Worm (Caenorhabditis elegans): ENCODE data around the gene F55C9.3.

F55C9.3 gene

DNA sequence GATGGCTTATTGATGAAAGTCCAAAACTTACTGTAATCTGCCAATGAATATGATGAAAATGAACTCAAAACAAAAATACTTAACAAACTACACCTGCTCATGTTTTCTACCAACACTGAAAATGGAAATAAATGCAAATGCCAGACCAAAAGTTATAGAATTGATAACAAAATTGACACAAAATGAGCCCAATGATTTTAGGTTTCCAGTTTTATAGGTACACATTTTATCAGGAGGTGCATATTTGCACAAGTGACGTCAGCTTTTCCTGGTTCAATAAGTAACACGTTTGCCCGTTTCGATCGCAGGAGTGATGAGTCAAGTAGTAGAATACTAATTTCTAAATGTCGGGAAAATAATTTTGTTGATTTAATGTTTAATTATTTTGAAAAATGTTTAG, 8.8 kb upstream of the F55C9.3 start, which contains the start of gene F55C9.6:
F55C9.6 (minus strand) TSS at position 101 of the 400 bp plus-strand sequence.
- TF ChIP-seq lsy-2 (tag; optimal IDR thresholded peaks at IDR 0.05) (no peak), skn-1 (tag; optimal IDR thresholded peaks at IDR 0.05) (no peak), fkh-10 (GFP tag; optimal IDR thresholded peaks at IDR 0.05) (no peak), nhr-77 (tag; optimal IDR thresholded peaks at IDR 0.05) (no peak)

ce11 chrV:19293025-19293424, 5.1 kb upstream of the F55C9.3 start, which contains the start of gene F55C9.5:
F55C9.5 (minus strand) TSS chrV:19293125.
- TF ChIP-seq swsn-7 (tag; optimal IDR thresholded peaks at IDR 0.05) (no peak), aha-1 (tag; optimal IDR thresholded peaks at IDR 0.05) (no peak), F16B12.6 (tag; optimal IDR thresholded peaks at IDR 0.05) (no peak), vab-15 (tag; optimal IDR thresholded peaks at IDR 0.05) (no peak), unc-62 (GFP tag; optimal IDR thresholded peaks at IDR 0.05) (no peak), snu-23 (GFP tag; optimal IDR thresholded peaks at IDR 0.05) (no peak), fkh-10 (GFP tag; optimal IDR thresholded peaks at IDR 0.05) (no peak), zag-1 (tag; optimal IDR thresholded peaks at IDR 0.05) (no peak), pag-3 (tag; optimal IDR thresholded peaks at IDR 0.05; ENCODE audit: borderline replicate concordance, insufficient read depth) (no peak), lin-35 (GFP tag; optimal IDR thresholded peaks at IDR 0.05) (no peak), efl-1 (optimal IDR thresholded peaks at IDR 0.05) (no peak), efl-1 (GFP tag; optimal IDR thresholded peaks at IDR 0.05 in 1 of 2) (no peak)

DNA sequence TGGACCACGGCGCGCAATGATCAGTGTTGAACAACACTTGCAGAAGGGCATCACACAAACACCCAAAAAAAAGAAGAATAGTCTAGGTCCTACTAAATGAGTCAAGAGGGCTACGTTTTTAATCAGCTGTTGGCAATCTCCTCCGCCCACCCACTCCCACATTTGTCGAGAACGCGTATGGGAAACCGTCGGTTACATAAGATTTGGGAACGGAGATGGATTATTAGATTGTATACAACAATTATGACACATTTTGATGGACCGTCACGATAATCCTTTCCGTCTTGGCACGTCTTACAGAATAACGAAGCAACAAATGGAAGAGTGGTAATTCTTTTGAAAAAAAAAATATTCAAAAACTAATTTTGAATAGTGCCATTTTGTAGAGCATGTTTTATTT, 2.1 kb downstream of the F55C9.3 start:
- TF ChIP-seq jun-1 (tag; optimal IDR thresholded peaks at IDR 0.05) (no peak), dsc-1 (tag; optimal IDR thresholded peaks at IDR 0.05) (no peak), efl-1 (optimal IDR thresholded peaks at IDR 0.05) (no peak), efl-1 (GFP tag; optimal IDR thresholded peaks at IDR 0.05 in 1 of 2) (no peak), aha-1 (tag; optimal IDR thresholded peaks at IDR 0.05) (no peak), sup-37 (GFP tag; optimal IDR thresholded peaks at IDR 0.05) (no peak), isw-1 (GFP tag; IDR thresholded peaks at IDR 0.05) (no peak), lin-13 (GFP tag; optimal IDR thresholded peaks at IDR 0.05) (no peak), nhr-84 (tag; optimal IDR thresholded peaks at IDR 0.05) (no peak), elt-3 (tag; optimal IDR thresholded peaks at IDR 0.05) (no peak), unc-86 (tag; optimal IDR thresholded peaks at IDR 0.05) (no peak), mab-9 (GFP tag; IDR thresholded peaks at IDR 0.05) (no peak), snu-23 (GFP tag; optimal IDR thresholded peaks at IDR 0.05) (no peak)

- TF ChIP-seq fkh-8 (tag; optimal IDR thresholded peaks at IDR 0.05), result no peak
- no peak for TF ChIP-seq skn-1 (tag; optimal IDR thresholded peaks at IDR 0.05)
- no peak for TF ChIP-seq ceh-88 (GFP tag; IDR thresholded peaks at IDR 0.05)
- no peak for TF ChIP-seq lsy-2 (tag; optimal IDR thresholded peaks at IDR 0.05)
- no peak for TF ChIP-seq C16A3.4 (tag; optimal IDR thresholded peaks at IDR 0.05)
- no peak for TF ChIP-seq mab-9 (GFP tag; IDR thresholded peaks at IDR 0.05)
Measured at ce11 chrV:19282314-19282713, 5.7 kb downstream of the F55C9.3 start, which contains the start of gene fbxb-117. fbxb-117 (plus strand) TSS chrV:19282614.

DNA sequence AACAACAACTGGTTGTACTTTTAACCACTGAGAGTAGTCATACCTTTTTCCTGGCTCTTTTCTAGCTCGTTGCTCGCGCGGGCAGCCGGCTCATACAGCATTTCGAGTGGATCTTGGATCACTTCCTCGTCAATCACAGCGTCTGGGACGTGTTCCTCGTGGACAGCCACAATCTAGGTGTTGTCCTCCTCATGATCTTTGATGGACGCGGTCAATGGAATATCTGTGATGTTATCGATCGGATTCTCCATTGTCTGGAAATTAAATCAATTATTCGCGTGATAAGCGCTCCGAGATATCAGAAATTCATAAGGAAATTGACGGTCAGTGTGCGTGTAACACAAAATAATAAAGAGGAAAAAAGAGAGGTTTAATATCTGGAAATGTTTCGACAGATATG, 8.1 kb downstream of the F55C9.3 start, which contains the start of gene F21D9.8:
F21D9.8 (minus strand) TSS at position 101 of the 400 bp plus-strand sequence.
- TF ChIP-seq elt-3 (tag; optimal IDR thresholded peaks at IDR 0.05) (no peak), unc-130 (tag; optimal IDR thresholded peaks at IDR 0.05) (no peak), dpl-1 (GFP tag; optimal IDR thresholded peaks at IDR 0.05) (no peak)

- TF ChIP-seq lir-3 (tag; optimal IDR thresholded peaks at IDR 0.05; ENCODE audit: poor library complexity) (no peak), ceh-8 (GFP tag; optimal IDR thresholded peaks at IDR 0.05) (no peak), ets-5 (GFP tag; IDR thresholded peaks at IDR 0.05) (no peak), hlh-4 (tag; optimal IDR thresholded peaks at IDR 0.05) (no peak), swsn-7 (tag; optimal IDR thresholded peaks at IDR 0.05) (no peak), elt-2 (tag; optimal IDR thresholded peaks at IDR 0.05) (no peak), sptf-1 (tag; optimal IDR thresholded peaks at IDR 0.05) (no peak), Y116A8C.19 (tag; optimal IDR thresholded peaks at IDR 0.05; ENCODE audit: borderline replicate concordance) (no peak), unc-86 (tag; optimal IDR thresholded peaks at IDR 0.05) (no peak), skn-1 (tag; optimal IDR thresholded peaks at IDR 0.05) (no peak)
Measured at ce11 chrV:19278488-19278887, 9.5 kb downstream of the F55C9.3 start.
